Fruit fly (Drosophila melanogaster): Measurements from ENCODE around the gene His3.3A.

The His3.3A gene

dm6 chr2L:5060952-5061478, 6.2 kb downstream of the His3.3A start (continued):
- TF ChIP-seq net (GFP tag; optimal IDR thresholded peaks at IDR 0.05) (no peak), CG15336 (GFP tag; IDR thresholded peaks at IDR 0.05) (0 out of 2 replicates have a peak, but pooled peaks have one; percentile 21), CG11762 (GFP tag; optimal IDR thresholded peaks at IDR 0.05; ENCODE audit: insufficient read depth) (no peak), ss (GFP tag; optimal IDR thresholded peaks at IDR 0.05) (no peak), Ets96B (tag; optimal IDR thresholded peaks at IDR 0.05) (no peak), CG16779 (tag; optimal IDR thresholded peaks at IDR 0.05) (no peak), CG6854 (GFP tag; optimal IDR thresholded peaks at IDR 0.05) (no peak), Lpt (GFP tag; optimal IDR thresholded peaks at IDR 0.05) (no peak), CG11902 (GFP tag; optimal IDR thresholded peaks at IDR 0.05) (no peak), lz (GFP tag; optimal IDR thresholded peaks at IDR 0.05) (peak; percentile 54), fkh (GFP tag; optimal IDR thresholded peaks at IDR 0.05) (peak; percentile 87), Hr4 (GFP tag; optimal IDR thresholded peaks at IDR 0.05) (peak; percentile 14), CG8632 (GFP tag; optimal IDR thresholded peaks at IDR 0.05) (no peak), vri (GFP tag; optimal IDR thresholded peaks at IDR 0.05) (peak; percentile 76), CG10669 (GFP tag; optimal IDR thresholded peaks at IDR 0.05) (no peak), CG7368 (GFP tag; optimal IDR thresholded peaks at IDR 0.05) (no peak), fd59A (GFP tag; optimal IDR thresholded peaks at IDR 0.05) (no peak), CG6276 (GFP tag; optimal IDR thresholded peaks at IDR 0.05) (no peak), CG6163 (GFP tag; IDR thresholded peaks at IDR 0.05) (peak; percentile 46; the same call in 1 of the 3 replicates), Ets21C (GFP tag; optimal IDR thresholded peaks at IDR 0.05) (no peak), CG9139 (GFP tag; optimal IDR thresholded peaks at IDR 0.05) (no peak), Sox15 (GFP tag; optimal IDR thresholded peaks at IDR 0.05) (no peak), CG3919 (GFP tag; optimal IDR thresholded peaks at IDR 0.05) (no peak), achi (GFP tag; optimal IDR thresholded peaks at IDR 0.05) (no peak), CG31627 (GFP tag; optimal IDR thresholded peaks at IDR 0.05) (peak; percentile 41), dac (GFP tag; optimal IDR thresholded peaks at IDR 0.05) (no peak), Eip93F (GFP tag; optimal IDR thresholded peaks at IDR 0.05) (no peak), Gug (GFP tag; IDR thresholded peaks at IDR 0.05) (no peak), CG32006 (GFP tag; optimal IDR thresholded peaks at IDR 0.05) (no peak)

- no peak for TF ChIP-seq ss (GFP tag; optimal IDR thresholded peaks at IDR 0.05)
- no peak for TF ChIP-seq CG8632 (GFP tag; optimal IDR thresholded peaks at IDR 0.05)
- no peak for TF ChIP-seq Ets96B (tag; optimal IDR thresholded peaks at IDR 0.05)
- no peak for TF ChIP-seq lz (GFP tag; optimal IDR thresholded peaks at IDR 0.05)
- TF ChIP-seq CG11762 (GFP tag; optimal IDR thresholded peaks at IDR 0.05; ENCODE audit: insufficient read depth) = no peak
- no peak for TF ChIP-seq CG16779 (tag; optimal IDR thresholded peaks at IDR 0.05)
- no peak for TF ChIP-seq CG11294 (GFP tag; IDR thresholded peaks at IDR 0.05)
- no peak for TF ChIP-seq cyc (GFP tag; optimal IDR thresholded peaks at IDR 0.05)
- no peak for TF ChIP-seq CG6276 (GFP tag; optimal IDR thresholded peaks at IDR 0.05)
- TF ChIP-seq Lpt (GFP tag; optimal IDR thresholded peaks at IDR 0.05) = no peak
- no peak for TF ChIP-seq Eip93F (GFP tag; optimal IDR thresholded peaks at IDR 0.05)
- TF ChIP-seq fkh (GFP tag; optimal IDR thresholded peaks at IDR 0.05) = no peak
- no peak for TF ChIP-seq CG15336 (GFP tag; IDR thresholded peaks at IDR 0.05)
Measured at dm6 chr2L:5062799-5063404, 8.0 kb downstream of the His3.3A start.

dm6 chr2L:5063936-5064335, 9.1 kb downstream of the His3.3A start:
- peak; percentile 20 for TF ChIP-seq CG6854 (GFP tag; optimal IDR thresholded peaks at IDR 0.05)
- peak; percentile 80 for TF ChIP-seq CG6276 (GFP tag; optimal IDR thresholded peaks at IDR 0.05)
- no peak for TF ChIP-seq Hr39 (GFP tag; optimal IDR thresholded peaks at IDR 0.05)

- TF ChIP-seq CG3032 (tag; optimal IDR thresholded peaks at IDR 0.05) (peak; percentile 62), CG6792 (GFP tag; optimal IDR thresholded peaks at IDR 0.05) (peak; percentile 49), CG6854 (GFP tag; optimal IDR thresholded peaks at IDR 0.05) (peak; percentile 94), achi (GFP tag; optimal IDR thresholded peaks at IDR 0.05) (peak; percentile 53), dac (GFP tag; optimal IDR thresholded peaks at IDR 0.05) (no peak), CG11294 (GFP tag; IDR thresholded peaks at IDR 0.05) (peak; percentile 7; the same call in 1 of the 2 replicates), Eip78C (GFP tag) (peak; percentile 92), pdm3 (GFP tag; optimal IDR thresholded peaks at IDR 0.05) (no peak), CG9139 (GFP tag; optimal IDR thresholded peaks at IDR 0.05) (peak; percentile 70), ss (GFP tag; optimal IDR thresholded peaks at IDR 0.05) (peak; percentile 59 to 81), Met (GFP tag; optimal IDR thresholded peaks at IDR 0.05) (peak; percentile 68), CG11902 (GFP tag; optimal IDR thresholded peaks at IDR 0.05) (no peak), Ets96B (tag; optimal IDR thresholded peaks at IDR 0.05) (no peak), spab (GFP tag; optimal IDR thresholded peaks at IDR 0.05) (no peak), Sox102F (GFP tag; optimal IDR thresholded peaks at IDR 0.05) (peak; percentile 75), CG11762 (GFP tag; optimal IDR thresholded peaks at IDR 0.05; ENCODE audit: insufficient read depth) (no peak), esn (GFP tag; optimal IDR thresholded peaks at IDR 0.05) (peak; percentile 73), Eip75B (GFP tag; optimal IDR thresholded peaks at IDR 0.05) (peak; percentile 66), Eip93F (GFP tag; optimal IDR thresholded peaks at IDR 0.05) (no peak), net (GFP tag; optimal IDR thresholded peaks at IDR 0.05) (peak; percentile 79)
Measured at dm6 chr2L:5070797-5071579, 16.1 kb downstream of the His3.3A start, which contains the start of gene RpL37A. Gene RpL37A (plus strand): TSS chr2L:5070957.
